Worm (Caenorhabditis elegans) whole organism, midembryonic: ENCODE measurements around the gene R09H3.2.

ENCODE experiments used
- cog-1 ChIP-seq: sonication (generic microtip); optimal IDR thresholded peaks from 2 replicates; lab custom pipeline; 2016; ENCODE audit warnings: missing genetic modification characterization, missing compliant biosample characterization
- flt-1 ChIP-seq: fragments of 200-800 bp; sonication (Bioruptor generic); IDR thresholded peaks from 2 replicates; pipeline ENCODE4 v1.3.6; 2022; ENCODE audit warnings: missing genetic modification characterization, missing compliant biosample characterization
- med-1 ChIP-seq: sonication (generic microtip); optimal IDR thresholded peaks from 2 replicates; lab custom pipeline; 2017; ENCODE audit warnings: missing genetic modification characterization, mild to moderate bottlenecking, missing compliant biosample characterization, antibody characterized with exemption, missing genetic modification reagents; ENCODE audit not compliant: insufficient read depth
- ref-1 ChIP-seq: fragments of 200-800 bp; sonication (Bioruptor generic); conservative IDR thresholded peaks from 2 replicates; pipeline ENCODE4 v1.3.6; 2022; ENCODE audit warnings: missing genetic modification reagents, missing genetic modification characterization, missing compliant biosample characterization
- tab-1 ChIP-seq: fragments of 200-800 bp; sonication (Bioruptor generic); IDR thresholded peaks from 2 replicates; pipeline ENCODE4 v1.3.6; 2022; ENCODE audit warnings: missing genetic modification characterization, missing compliant biosample characterization

ce11 chrX:1712538-1712937 is 47.7 kb upstream of the R09H3.2 start, which contains the start of gene fbxa-52:
- no peak for TF ChIP-seq tab-1 (GFP tag; lab: Robert Waterston, UW)
- no peak for TF ChIP-seq med-1 (GFP tag; lab: Kevin White, UChicago)
- TF ChIP-seq ref-1 (GFP tag; lab: Robert Waterston, UW), result no peak
- no peak for TF ChIP-seq flt-1 (GFP tag; lab: Robert Waterston, UW)
- TF ChIP-seq cog-1 (tag; lab: Kevin White, UChicago), result no peak
